Worm (Caenorhabditis elegans) whole organism, L4 larva: ENCODE results near the gene Y51B9A.9.

Experiments used
- F10B5.3 ChIP-seq: sonication (generic microtip); optimal IDR thresholded peaks from 2 replicates; lab custom pipeline; 2016; ENCODE audit warnings: mild to moderate bottlenecking, missing genetic modification characterization, missing compliant biosample characterization
- F37D6.2 ChIP-seq: sonication (generic microtip); optimal IDR thresholded peaks from 2 replicates; lab custom pipeline; 2016; ENCODE audit warnings: mild to moderate bottlenecking, missing genetic modification characterization, missing compliant biosample characterization
- F44E2.7 ChIP-seq: fragments of 200-800 bp; sonication (Bioruptor generic); IDR thresholded peaks from 2 replicates; pipeline ENCODE4 v2.1.2; 2022; ENCODE audit warnings: missing genetic modification characterization, missing compliant biosample characterization
- aha-1 ChIP-seq: fragments of 150-350 bp; peaks from one replicate; lab custom pipeline; 2014; ENCODE audit warnings: missing biosample characterization, missing genetic modification characterization
- arid-1 ChIP-seq: fragments of 200-800 bp; sonication (Bioruptor generic); conservative IDR thresholded peaks from 2 replicates; pipeline ENCODE4 v1.3.6; 2022; ENCODE audit warnings: missing genetic modification reagents, missing genetic modification characterization, missing compliant biosample characterization
- attf-4 ChIP-seq: sonication (generic microtip); optimal IDR thresholded peaks from 3 replicates; lab custom pipeline; 2017; ENCODE audit warnings: missing biosample characterization, missing genetic modification characterization
- ceh-20 ChIP-seq: fragments of 200-800 bp; sonication (Bioruptor generic); IDR thresholded peaks from 2 replicates; pipeline ENCODE4 v1.3.6; 2022; ENCODE audit warnings: missing genetic modification reagents, missing genetic modification characterization, missing compliant biosample characterization
- ceh-62 ChIP-seq: sonication (generic microtip); optimal IDR thresholded peaks from 2 replicates; lab custom pipeline; 2017; ENCODE audit warnings: missing biosample characterization, missing genetic modification characterization
- daf-12 ChIP-seq: fragments of 150-350 bp; optimal IDR thresholded peaks from 2 replicates; lab custom pipeline; 2014; ENCODE audit warnings: missing biosample characterization, missing genetic modification reagents, missing genetic modification characterization
- daf-16 ChIP-seq, 3 experiments: sonication (generic microtip); optimal IDR thresholded peaks; 2 replicates each; lab custom pipeline; 2016 to 2017; ENCODE audit warnings: missing genetic modification characterization in 3 of 3, missing genetic modification reagents in 3 of 3, mild to moderate bottlenecking in 2 of 3, missing compliant biosample characterization in 2 of 3, missing biosample characterization in 1 of 3, moderate library complexity in 1 of 3
- dmd-6 ChIP-seq: fragments of 200-800 bp; sonication (Bioruptor generic); IDR thresholded peaks from 2 replicates; pipeline ENCODE4 v1.3.6; 2022; ENCODE audit warnings: missing genetic modification reagents, missing genetic modification characterization, missing compliant biosample characterization
- dmd-8 ChIP-seq: fragments of 200-800 bp; sonication (Bioruptor generic); IDR thresholded peaks from 2 replicates; pipeline ENCODE4 v1.3.6; 2022; ENCODE audit warnings: missing genetic modification characterization, missing compliant biosample characterization
- dmd-9 ChIP-seq: fragments of 200-800 bp; sonication (Bioruptor generic); IDR thresholded peaks from 2 replicates; pipeline ENCODE4 v1.3.6; 2022; ENCODE audit warnings: missing genetic modification reagents, missing genetic modification characterization, missing compliant biosample characterization
- dpl-1 ChIP-seq: fragments of 150-350 bp; optimal IDR thresholded peaks from 2 replicates; lab custom pipeline; 2014; ENCODE audit warnings: missing biosample characterization, missing genetic modification reagents, missing genetic modification characterization
- duxl-1 ChIP-seq: sonication (generic microtip); optimal IDR thresholded peaks from 2 replicates; lab custom pipeline; 2016; ENCODE audit warnings: mild to moderate bottlenecking, missing genetic modification characterization, moderate library complexity, missing compliant biosample characterization; ENCODE audit not compliant: poor library complexity
- fkh-10 ChIP-seq: fragments of 150-350 bp; optimal IDR thresholded peaks from 2 replicates; lab custom pipeline; 2014; ENCODE audit warnings: missing biosample characterization, missing genetic modification reagents, missing genetic modification characterization
- hlh-11 ChIP-seq: fragments of 200-800 bp; sonication (Bioruptor generic); optimal IDR thresholded peaks from 2 replicates; lab custom pipeline; 2018; ENCODE audit warnings: mild to moderate bottlenecking, missing genetic modification characterization, missing compliant biosample characterization
- hlh-30 ChIP-seq: sonication (generic microtip); optimal IDR thresholded peaks from 2 replicates; lab custom pipeline; 2017; ENCODE audit warnings: antibody characterized with exemption, mild to moderate bottlenecking, missing genetic modification characterization, missing compliant biosample characterization; ENCODE audit not compliant: insufficient read depth
- hmg-1.1 ChIP-seq: fragments of 200-800 bp; sonication (Bioruptor generic); IDR thresholded peaks from 2 replicates; pipeline ENCODE4 v1.3.6; 2022; ENCODE audit warnings: missing genetic modification reagents, missing genetic modification characterization, missing compliant biosample characterization
- jun-1 ChIP-seq: fragments of 150-350 bp; optimal IDR thresholded peaks from 2 replicates; lab custom pipeline; 2014; ENCODE audit warnings: missing biosample characterization, missing genetic modification reagents, missing genetic modification characterization
- lim-7 ChIP-seq: fragments of 200-800 bp; sonication (Bioruptor generic); IDR thresholded peaks from 2 replicates; pipeline ENCODE4 v1.3.6; 2022; ENCODE audit warnings: missing genetic modification characterization, missing compliant biosample characterization
- lin-15B ChIP-seq: fragments of 150-350 bp; sonication (generic microtip); optimal IDR thresholded peaks from 3 replicates; lab custom pipeline; 2014; ENCODE audit warnings: missing biosample characterization, missing genetic modification characterization
- lin-29 ChIP-seq: fragments of 200-800 bp; sonication (Bioruptor generic); IDR thresholded peaks from 2 replicates; pipeline ENCODE4 v1.3.6; 2022; ENCODE audit warnings: missing genetic modification reagents, missing genetic modification characterization, missing compliant biosample characterization
- lsy-2 ChIP-seq, 2 experiments: fragments of 150-350 bp in 1 of 2; sonication (generic microtip) in 1 of 2; optimal IDR thresholded peaks; 2 replicates each; lab custom pipeline; 2014 to 2017; ENCODE audit warnings: missing biosample characterization in 2 of 2, missing genetic modification characterization in 2 of 2
- madf-9 ChIP-seq: fragments of 200-800 bp; sonication (Bioruptor generic); conservative IDR thresholded peaks from 2 replicates; pipeline ENCODE4 v1.3.6; 2022; ENCODE audit warnings: missing genetic modification reagents, missing genetic modification characterization, missing compliant biosample characterization
- mes-2 ChIP-seq: sonication (generic microtip); optimal IDR thresholded peaks from 2 replicates; lab custom pipeline; 2016; ENCODE audit warnings: missing genotype, mild to moderate bottlenecking, missing genetic modification characterization, missing compliant biosample characterization; ENCODE audit not compliant: poor library complexity, severe bottlenecking
- mxl-2 ChIP-seq: fragments of 200-800 bp; sonication (Bioruptor generic); conservative IDR thresholded peaks from 2 replicates; pipeline ENCODE4 v1.3.6; 2022; ENCODE audit warnings: missing genetic modification reagents, missing genetic modification characterization, missing compliant biosample characterization
- nhr-102 ChIP-seq: sonication (generic microtip); optimal IDR thresholded peaks from 2 replicates; lab custom pipeline; 2016; ENCODE audit warnings: mild to moderate bottlenecking, missing genetic modification characterization, moderate library complexity, missing compliant biosample characterization
- nhr-11 ChIP-seq: fragments of 150-350 bp; optimal IDR thresholded peaks from 2 replicates; lab custom pipeline; 2014; ENCODE audit warnings: missing biosample characterization, missing genetic modification characterization
- nhr-111 ChIP-seq: fragments of 200-800 bp; sonication (Bioruptor generic); optimal IDR thresholded peaks from 2 replicates; lab custom pipeline; 2018; ENCODE audit warnings: mild to moderate bottlenecking, missing genetic modification characterization, missing compliant biosample characterization
- nhr-28 ChIP-seq: fragments of 150-350 bp; optimal IDR thresholded peaks from 2 replicates; lab custom pipeline; 2014; ENCODE audit warnings: missing biosample characterization, missing genetic modification characterization
- nhr-6 ChIP-seq: fragments of 150-350 bp; optimal IDR thresholded peaks from 2 replicates; lab custom pipeline; 2014; ENCODE audit warnings: missing biosample characterization, missing genetic modification characterization
- nhr-77 ChIP-seq: fragments of 150-350 bp; optimal IDR thresholded peaks from 2 replicates; lab custom pipeline; 2014; ENCODE audit warnings: missing biosample characterization, missing genetic modification characterization
- pha-4 ChIP-seq, 2 experiments: fragments of 150-350 bp in 1 of 2; fragments of 200-800 bp in 1 of 2; sonication (Bioruptor generic) in 1 of 2; IDR thresholded peaks in 1 of 2; optimal IDR thresholded peaks in 1 of 2; 2 replicates each; pipeline versions ENCODE4 v1.3.6 to Lab custom; 2014 to 2022; ENCODE audit warnings: missing genetic modification characterization in 2 of 2, missing genetic modification reagents in 2 of 2, missing biosample characterization in 1 of 2, missing compliant biosample characterization in 1 of 2
- pqm-1 ChIP-seq: sonication (generic microtip); optimal IDR thresholded peaks from 2 replicates; lab custom pipeline; 2017; ENCODE audit warnings: missing biosample characterization, missing genetic modification characterization
- rbr-2 ChIP-seq: sonication (generic microtip); optimal IDR thresholded peaks from 2 replicates; lab custom pipeline; 2016; ENCODE audit warnings: missing genotype, missing genetic modification characterization, missing compliant biosample characterization
- unc-62 ChIP-seq, 3 experiments: fragments of 150-350 bp in 1 of 3; sonication (generic microtip); optimal IDR thresholded peaks in 2 of 3; peaks in 1 of 3; 1 replicate in 1 of 3; 2 replicates in 2 of 3; lab custom pipeline; 2014 to 2017; ENCODE audit warnings: missing biosample characterization in 3 of 3, missing genetic modification characterization in 3 of 3, missing genetic modification reagents in 3 of 3, missing genotype in 1 of 3
- zag-1 ChIP-seq: fragments of 150-350 bp; optimal IDR thresholded peaks from 2 replicates; lab custom pipeline; 2014; ENCODE audit warnings: missing biosample characterization, missing genetic modification characterization
- ztf-11 ChIP-seq: fragments of 150-350 bp; optimal IDR thresholded peaks from 2 replicates; lab custom pipeline; 2014; ENCODE audit warnings: missing biosample characterization, missing genetic modification characterization
- ztf-7 ChIP-seq: fragments of 150-350 bp; optimal IDR thresholded peaks from 2 replicates; lab custom pipeline; 2014; ENCODE audit warnings: missing biosample characterization, missing genetic modification characterization

Gene Y51B9A.9

DNA sequence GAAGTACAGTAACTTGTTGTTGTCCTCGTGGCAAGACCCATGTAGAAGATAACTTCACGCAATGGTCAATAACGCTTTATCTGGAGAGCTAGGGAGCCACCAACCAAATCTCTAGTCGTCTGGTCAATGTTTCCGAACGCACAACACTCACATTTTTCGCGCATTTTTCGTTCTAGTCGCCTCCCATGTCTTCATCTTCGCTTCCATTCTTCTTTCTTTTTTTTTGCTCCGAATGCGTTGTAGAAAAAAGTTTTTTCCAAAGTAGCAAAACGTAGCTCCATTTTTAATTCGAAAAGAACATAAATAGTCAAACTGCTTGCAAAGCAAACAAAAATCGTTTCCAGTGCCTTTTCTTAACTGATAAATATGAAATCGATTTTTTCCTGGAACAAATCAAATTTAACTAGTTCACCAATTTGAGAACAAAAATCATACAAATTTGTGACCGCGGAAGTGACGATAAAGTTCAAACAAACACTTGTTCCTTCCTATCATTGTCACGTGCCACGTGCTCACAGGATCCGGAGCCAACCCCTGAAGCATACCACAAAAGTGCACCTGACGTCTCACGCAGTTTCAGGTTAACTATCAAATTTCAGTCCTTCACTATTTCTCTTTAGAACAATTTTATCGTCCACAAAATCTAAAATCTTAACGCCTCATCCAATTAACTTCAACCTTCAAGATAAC is 21.6 kb upstream of the Y51B9A.9 start (continued):
- TF ChIP-seq ceh-20 (GFP tag; lab: Robert Waterston, UW), result no peak
- no peak for TF ChIP-seq dpl-1
- no peak for TF ChIP-seq lin-29 (GFP tag; lab: Robert Waterston, UW)
- peak; percentile 3 for TF ChIP-seq hlh-11 (tag; lab: Kevin White, UChicago)
- TF ChIP-seq unc-62 (GFP tag; optimal IDR thresholded peaks at IDR 0.05 in 1 of 2; lab: Kevin White, UChicago), result peak in 1 of 2 experiments; percentile 91
- TF ChIP-seq unc-62 (tag; optimal IDR thresholded peaks at IDR 0.05; lab: Kevin White, UChicago), result no peak

ce11 chrII:9418065-9418567 is 20.7 kb upstream of the Y51B9A.9 start, which contains the start of the genes M176.4 and M176.16:
M176.4 (plus strand) TSS chrII:9418365.
M176.16 (plus strand) TSS chrII:9418517.
- TF ChIP-seq hlh-30 (tag; lab: Kevin White, UChicago) (no peak), duxl-1 (tag; lab: Kevin White, UChicago) (no peak), madf-9 (no peak), pqm-1 (tag; lab: Kevin White, UChicago) (peak; percentile 30), lim-7 (GFP tag; lab: Robert Waterston, UW) (no peak), nhr-77 (tag; lab: Kevin White, UChicago) (peak; percentile 7), mes-2 (tag; lab: Kevin White, UChicago) (peak; percentile 18), daf-16 (GFP tag; optimal IDR thresholded peaks at IDR 0.05; lab: Kevin White, UChicago) (no peak), daf-16 (tag; optimal IDR thresholded peaks at IDR 0.05; lab: Kevin White, UChicago) (peak; percentile 40), attf-4 (no peak), jun-1 (tag; lab: Kevin White, UChicago) (no peak), ceh-62 (tag; lab: Kevin White, UChicago) (no peak), zag-1 (tag; lab: Kevin White, UChicago) (no peak), ztf-11 (no peak), nhr-111 (no peak)

ce11 chrII:9416381-9417276 is 19.2 kb upstream of the Y51B9A.9 start, which contains the start of the genes gss-1 and chch-3:
gss-1 (minus strand) TSS chrII:9416431.
chch-3 (plus strand) TSS chrII:9417013.
- no peak for TF ChIP-seq daf-12 (tag; lab: Kevin White, UChicago)
- peak; percentile 61 for TF ChIP-seq dmd-6 (GFP tag; lab: Robert Waterston, UW)
- no peak for TF ChIP-seq ztf-7
- TF ChIP-seq unc-62 (GFP tag; optimal IDR thresholded peaks at IDR 0.05 in 1 of 2; lab: Kevin White, UChicago), result peak in 1 of 2 experiments; percentile 81
- TF ChIP-seq unc-62 (tag; optimal IDR thresholded peaks at IDR 0.05; lab: Kevin White, UChicago), result no peak
- peak; percentile 64 for TF ChIP-seq nhr-77 (tag; lab: Kevin White, UChicago)
- TF ChIP-seq hmg-1.1 (GFP tag; lab: Robert Waterston, UW), result peak; percentile 38; the same call in 1 of the 2 replicates
- no peak for TF ChIP-seq dmd-9 (GFP tag; lab: Robert Waterston, UW)
- TF ChIP-seq pha-4 (GFP tag; IDR thresholded peaks at IDR 0.05; lab: Robert Waterston, UW), result peak; percentile 33; the same call in 1 of the 2 replicates
- peak; percentile 56 for TF ChIP-seq pha-4 (tag; optimal IDR thresholded peaks at IDR 0.05; lab: Kevin White, UChicago)
- TF ChIP-seq fkh-10 (GFP tag; lab: Kevin White, UChicago), result peak; percentile 18
- peak; percentile 65 for TF ChIP-seq dpl-1
- TF ChIP-seq nhr-28 (tag; lab: Kevin White, UChicago), result peak; percentile 20
- no peak for TF ChIP-seq arid-1 (GFP tag; lab: Robert Waterston, UW)
- TF ChIP-seq nhr-11, result peak; percentile 69
- TF ChIP-seq dmd-8, result no peak
- peak in 1 of 2 experiments; percentile 84 for TF ChIP-seq lsy-2 (tag; optimal IDR thresholded peaks at IDR 0.05; lab: Kevin White, UChicago)
- TF ChIP-seq lim-7 (GFP tag; lab: Robert Waterston, UW), result no peak
- peak in 1 of 2 experiments; percentile 18 for TF ChIP-seq daf-16 (GFP tag; optimal IDR thresholded peaks at IDR 0.05; lab: Kevin White, UChicago)
- peak; percentile 23 for TF ChIP-seq daf-16 (tag; optimal IDR thresholded peaks at IDR 0.05; lab: Kevin White, UChicago)
- TF ChIP-seq hlh-11 (tag; lab: Kevin White, UChicago), result peak; percentile 55
- TF ChIP-seq mxl-2 (GFP tag; lab: Robert Waterston, UW), result no peak
- no peak for TF ChIP-seq ztf-11
- TF ChIP-seq mes-2 (tag; lab: Kevin White, UChicago), result peak; percentile 66
- peak; percentile 35 for TF ChIP-seq nhr-6 (tag; lab: Kevin White, UChicago)
- TF ChIP-seq nhr-102 (tag; lab: Kevin White, UChicago), result peak; percentile 35
- TF ChIP-seq F44E2.7 (GFP tag; lab: Robert Waterston, UW), result no peak
- TF ChIP-seq F10B5.3 (tag; lab: Kevin White, UChicago), result no peak
- TF ChIP-seq lin-15B, result no peak
- peak; percentile 93 for TF ChIP-seq aha-1 (tag; lab: Kevin White, UChicago)
- peak; percentile 24 for TF ChIP-seq F37D6.2 (tag; lab: Kevin White, UChicago)
- peak; percentile 44 for TF ChIP-seq rbr-2 (tag; lab: Kevin White, UChicago)
- peak; percentile 53 for TF ChIP-seq hlh-30 (tag; lab: Kevin White, UChicago)
